Fruit fly (Drosophila melanogaster): ENCODE measurements around the gene Coq3.

Coq3 gene

dm6 chr2L:21158554-21158953, at the start of gene Coq3, which contains the start of gene Pld3 (continued):
- TF ChIP-seq h (optimal IDR thresholded peaks at IDR 0.05) (no peak), CG5180 (GFP tag; optimal IDR thresholded peaks at IDR 0.05) (peak; percentile 39), psq (GFP tag; optimal IDR thresholded peaks at IDR 0.05) (no peak), CG6854 (GFP tag; optimal IDR thresholded peaks at IDR 0.05) (peak; percentile 55), fd102C (GFP tag; optimal IDR thresholded peaks at IDR 0.05) (no peak), sens (GFP tag) (peak; percentile 96), Doc3 (GFP tag; IDR thresholded peaks at IDR 0.05; ENCODE audit: partially characterized antibody) (no peak), CG7963 (GFP tag; IDR thresholded peaks at IDR 0.05; ENCODE audit: partially characterized antibody) (no peak), CoRest (tag; optimal IDR thresholded peaks at IDR 0.05) (peak; percentile 82), maf-S (GFP tag; optimal IDR thresholded peaks at IDR 0.05) (peak; percentile 69), CG17361 (GFP tag; IDR thresholded peaks at IDR 0.05) (peak; percentile 87), CG14667 (GFP tag; IDR thresholded peaks at IDR 0.05) (peak; percentile 69), gem (tag; optimal IDR thresholded peaks at IDR 0.05) (peak; percentile 87), trem (tag; optimal IDR thresholded peaks at IDR 0.05) (peak; percentile 70), CG18599 (GFP tag; optimal IDR thresholded peaks at IDR 0.05) (peak; percentile 93), Fer2 (tag; optimal IDR thresholded peaks at IDR 0.05) (peak; percentile 71), nmo (GFP tag; optimal IDR thresholded peaks at IDR 0.05) (peak; percentile 80), lola (GFP tag; optimal IDR thresholded peaks at IDR 0.05) (peak in 1 of 3 experiments; percentile 69), sc (optimal IDR thresholded peaks at IDR 0.05) (no peak), sc (GFP tag; optimal IDR thresholded peaks at IDR 0.05) (peak; percentile 67), CG14860 (GFP tag; IDR thresholded peaks at IDR 0.05; ENCODE audit: partially characterized antibody) (no peak), dimm (GFP tag; IDR thresholded peaks at IDR 0.05) (no peak), Trl (optimal IDR thresholded peaks at IDR 0.05) (no peak), Trl (GFP tag; optimal IDR thresholded peaks at IDR 0.05) (peak; percentile 72), CG16779 (GFP tag; IDR thresholded peaks at IDR 0.05) (peak; percentile 80), CG2129 (GFP tag; IDR thresholded peaks at IDR 0.05; ENCODE audit: partially characterized antibody) (no peak), CG6654 (GFP tag; optimal IDR thresholded peaks at IDR 0.05) (peak; percentile 45), pita (GFP tag; optimal IDR thresholded peaks at IDR 0.05) (no peak), NC2β (GFP tag; optimal IDR thresholded peaks at IDR 0.05) (peak; percentile 60), Mrtf (GFP tag; IDR thresholded peaks at IDR 0.05) (peak; percentile 69; the same call in 1 of the 3 replicates), CG8281 (tag; optimal IDR thresholded peaks at IDR 0.05) (peak; percentile 37), Fer3 (tag; optimal IDR thresholded peaks at IDR 0.05) (peak; percentile 86), ci (GFP tag; IDR thresholded peaks at IDR 0.05) (peak; percentile 87), ara (GFP tag; IDR thresholded peaks at IDR 0.05) (peak; percentile 79), grau (tag; optimal IDR thresholded peaks at IDR 0.05) (peak; percentile 83), CG17328 (GFP tag; IDR thresholded peaks at IDR 0.05) (peak; percentile 76), fu2 (GFP tag; optimal IDR thresholded peaks at IDR 0.05) (peak; percentile 58), bigmax (GFP tag; optimal IDR thresholded peaks at IDR 0.05) (peak; percentile 61), run (tag; optimal IDR thresholded peaks at IDR 0.05) (peak; percentile 46), so (GFP tag; IDR thresholded peaks at IDR 0.05) (peak; percentile 68; the same call in 2 of the 3 replicates), CG11695 (GFP tag; IDR thresholded peaks at IDR 0.05) (peak; percentile 85), salm (tag; optimal IDR thresholded peaks at IDR 0.05) (peak; percentile 50), Nf-YB (GFP tag; optimal IDR thresholded peaks at IDR 0.05) (peak; percentile 58), gce (GFP tag; IDR thresholded peaks at IDR 0.05) (peak; percentile 67; the same call in 2 of the 3 replicates), CG12071 (GFP tag; optimal IDR thresholded peaks at IDR 0.05) (peak; percentile 64), D19A (tag; optimal IDR thresholded peaks at IDR 0.05) (peak; percentile 72), Six4 (GFP tag; optimal IDR thresholded peaks at IDR 0.05) (peak; percentile 77), ham (GFP tag; IDR thresholded peaks at IDR 0.05) (no peak), CG17186 (GFP tag; optimal IDR thresholded peaks at IDR 0.05) (peak; percentile 18), lab (GFP tag; optimal IDR thresholded peaks at IDR 0.05) (peak; percentile 92), CG3847 (GFP tag; IDR thresholded peaks at IDR 0.05) (peak; percentile 65)

Data from whole organism, embryonic.